Fruit fly (Drosophila melanogaster): ENCODE measurements around the gene mtTFB1.

dm6 chr3L:11689832-11690602, 18.8 kb upstream of the mtTFB1 start:
- no peak for TF ChIP-seq CG9139 (GFP tag; optimal IDR thresholded peaks at IDR 0.05)
- TF ChIP-seq svp (GFP tag) = no peak
- no peak for TF ChIP-seq CG15336 (GFP tag; IDR thresholded peaks at IDR 0.05)
- TF ChIP-seq Hr4 (GFP tag; optimal IDR thresholded peaks at IDR 0.05) = no peak
- TF ChIP-seq Gug (GFP tag; IDR thresholded peaks at IDR 0.05) = no peak
- no peak for TF ChIP-seq CG11902 (GFP tag; optimal IDR thresholded peaks at IDR 0.05)
- TF ChIP-seq fd59A (GFP tag; optimal IDR thresholded peaks at IDR 0.05) = no peak
- TF ChIP-seq CG11762 (GFP tag; optimal IDR thresholded peaks at IDR 0.05; ENCODE audit: insufficient read depth) = no peak
